Worm (Caenorhabditis elegans) whole organism, young adult: ENCODE measurements around the gene F40A3.7.

ENCODE experiments used
- C17E4.6 ChIP-seq: fragments of 200-800 bp; sonication (Bioruptor generic); IDR thresholded peaks from 2 replicates; pipeline ENCODE4 v1.3.6; 2022; ENCODE audit warnings: missing genetic modification reagents, missing genetic modification characterization, missing compliant biosample characterization
- F23B12.7 ChIP-seq: sonication (generic microtip); optimal IDR thresholded peaks from 2 replicates; lab custom pipeline; 2017; ENCODE audit warnings: missing genetic modification characterization, mild to moderate bottlenecking, missing compliant biosample characterization, antibody characterized with exemption, moderate library complexity; ENCODE audit not compliant: insufficient read depth
- K12H6.12 ChIP-seq: fragments of 200-800 bp; sonication (Bioruptor generic); optimal IDR thresholded peaks from 2 replicates; lab custom pipeline; 2018; ENCODE audit warnings: mild to moderate bottlenecking, missing genetic modification characterization, missing compliant biosample characterization
- ama-1 ChIP-seq, 3 experiments: fragments of 150-350 bp in 1 of 3; sonication (generic microtip) in 2 of 3; optimal IDR thresholded peaks; 2 replicates each; lab custom pipeline; 2014 to 2018; ENCODE audit warnings: missing biosample characterization in 2 of 3, missing genetic modification characterization in 2 of 3, missing genetic modification reagents in 2 of 3
- athp-1 ChIP-seq: sonication (generic microtip); optimal IDR thresholded peaks from 2 replicates; lab custom pipeline; 2017; ENCODE audit warnings: mild to moderate bottlenecking, missing genetic modification characterization, missing compliant biosample characterization
- bed-1 ChIP-seq: fragments of 200-800 bp; sonication (Bioruptor generic); IDR thresholded peaks from 2 replicates; pipeline ENCODE4 v1.3.6; 2022; ENCODE audit warnings: missing genetic modification reagents, missing genetic modification characterization, missing compliant biosample characterization
- efl-1 ChIP-seq: fragments of 150-350 bp; optimal IDR thresholded peaks from 2 replicates; lab custom pipeline; 2014; ENCODE audit warnings: missing biosample characterization, missing genetic modification reagents, missing genetic modification characterization
- ets-4 ChIP-seq: fragments of 200-800 bp; sonication (Bioruptor generic); optimal IDR thresholded peaks from 2 replicates; lab custom pipeline; 2018; ENCODE audit warnings: mild to moderate bottlenecking, missing genetic modification characterization, missing compliant biosample characterization
- madf-6 ChIP-seq: fragments of 200-800 bp; sonication (Bioruptor generic); IDR thresholded peaks from 2 replicates; pipeline ENCODE4 v1.3.6; 2022; ENCODE audit warnings: missing genetic modification reagents, missing genetic modification characterization, missing compliant biosample characterization
- nfya-1 ChIP-seq: sonication (generic microtip); optimal IDR thresholded peaks from 2 replicates; lab custom pipeline; 2017; ENCODE audit warnings: antibody characterized with exemption, missing compliant biosample characterization, missing genetic modification characterization, borderline replicate concordance; ENCODE audit not compliant: insufficient read depth
- rcor-1 ChIP-seq: fragments of 200-800 bp; sonication (Bioruptor generic); IDR thresholded peaks from 2 replicates; pipeline ENCODE4 v1.3.6; 2022; ENCODE audit warnings: missing genetic modification reagents, missing genetic modification characterization, missing compliant biosample characterization
- tbp1 ChIP-seq: fragments of 200-800 bp; sonication (Bioruptor generic); optimal IDR thresholded peaks from 2 replicates; lab custom pipeline; 2018; ENCODE audit warnings: mild to moderate bottlenecking, missing genetic modification characterization, missing compliant biosample characterization
- zfh-2 ChIP-seq: fragments of 200-800 bp; sonication (Bioruptor generic); conservative IDR thresholded peaks from 2 replicates; pipeline ENCODE4 v1.3.6; 2022; ENCODE audit warnings: missing genetic modification reagents, missing genetic modification characterization, missing compliant biosample characterization
- ztf-26 ChIP-seq: sonication (generic microtip); optimal IDR thresholded peaks from 2 replicates; lab custom pipeline; 2017; ENCODE audit warnings: missing genetic modification characterization, missing compliant biosample characterization

DNA sequence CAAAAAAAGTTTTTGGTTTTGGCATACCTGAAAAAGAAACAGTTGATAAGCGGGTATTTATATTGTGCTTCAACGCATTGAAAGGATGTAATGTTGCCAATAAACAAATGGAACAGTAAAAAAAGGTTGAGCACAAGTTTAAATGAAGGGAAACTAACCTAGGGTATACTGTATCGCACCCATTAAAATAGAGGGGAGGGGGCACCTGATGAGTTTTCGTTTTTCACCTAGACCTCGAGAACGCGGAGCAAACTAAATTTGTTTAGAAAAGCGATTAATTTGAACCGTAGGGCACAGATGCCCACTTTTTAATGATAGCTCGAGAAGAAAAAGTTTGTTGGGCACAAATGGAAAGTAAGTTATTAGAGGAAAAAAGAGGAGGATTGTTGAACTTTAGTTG, 33.3 kb upstream of the F40A3.7 start, which contains the start of gene ncx-10:
- TF ChIP-seq ama-1 (optimal IDR thresholded peaks at IDR 0.05; lab: Kevin White, UChicago), result no peak
- TF ChIP-seq ama-1 (GFP tag; optimal IDR thresholded peaks at IDR 0.05; lab: Kevin White, UChicago), result no peak
- no peak for TF ChIP-seq K12H6.12 (tag; lab: Kevin White, UChicago)
- no peak for TF ChIP-seq madf-6 (GFP tag; lab: Robert Waterston, UW)
- no peak for TF ChIP-seq rcor-1 (GFP tag; lab: Robert Waterston, UW)
- TF ChIP-seq efl-1 (GFP tag; lab: Kevin White, UChicago), result no peak
- no peak for TF ChIP-seq tbp1 (GFP tag; lab: Kevin White, UChicago)
- TF ChIP-seq ztf-26 (tag; lab: Kevin White, UChicago), result no peak
- no peak for TF ChIP-seq ets-4 (GFP tag; lab: Kevin White, UChicago)
- TF ChIP-seq zfh-2 (GFP tag; lab: Robert Waterston, UW), result no peak
- TF ChIP-seq athp-1 (tag; lab: Kevin White, UChicago), result no peak
- TF ChIP-seq F23B12.7, result no peak
- no peak for TF ChIP-seq nfya-1
- no peak for TF ChIP-seq C17E4.6 (GFP tag; lab: Robert Waterston, UW)
- TF ChIP-seq bed-1, result no peak
